Fruit fly (Drosophila melanogaster) whole organism, larva: ENCODE data around the gene muc.

Experiments used
- noc ChIP-seq: fragments of 200-800 bp; sonication (Bioruptor generic); optimal IDR thresholded peaks from 3 replicates; lab custom pipeline; 2019; ENCODE audit warnings: missing biosample characterization, mild to moderate bottlenecking, missing genetic modification characterization, moderate library complexity

muc gene

dm6 chr2L:7426326-7427066 lies at the start of gene muc:
Gene muc, plus strand, starts transcription at chr2L:7426866.
- no peak for TF ChIP-seq noc (tag; lab: Kevin White, UChicago)

- TF ChIP-seq noc (tag; lab: Kevin White, UChicago): no peak
Measured at dm6 chr2L:7377402-7377801, 49.3 kb upstream of the muc start, which contains the start of gene ninaC. Gene ninaC, plus strand, starts transcription at chr2L:7377702.

dm6 chr2L:7386555-7387420 lies 39.9 kb upstream of the muc start:
- TF ChIP-seq noc (tag; lab: Kevin White, UChicago): no peak

- no peak for TF ChIP-seq noc (tag; lab: Kevin White, UChicago)
Measured at dm6 chr2L:7387813-7388558, 38.7 kb upstream of the muc start, which contains the start of the genes CG5149 and gudu. Gene CG5149, minus strand, starts transcription at chr2L:7388253. Gene gudu, plus strand, starts transcription at chr2L:7388508.

- TF ChIP-seq noc (tag; lab: Kevin White, UChicago): no peak
Measured at dm6 chr2L:7395813-7396212, 30.9 kb upstream of the muc start.

- TF ChIP-seq noc (tag; lab: Kevin White, UChicago): peak; percentile 44
Measured at dm6 chr2L:7396962-7397361, 29.7 kb upstream of the muc start.

- no peak for TF ChIP-seq noc (tag; lab: Kevin White, UChicago)
Measured at dm6 chr2L:7397746-7398145, 28.9 kb upstream of the muc start.

dm6 chr2L:7398528-7398927 lies 28.1 kb upstream of the muc start, which contains the start of gene CG5160:
Gene CG5160, minus strand, starts transcription at chr2L:7398750.
- TF ChIP-seq noc (tag; lab: Kevin White, UChicago): no peak

dm6 chr2L:7401025-7401424 lies 25.6 kb upstream of the muc start, which contains the start of gene CG5171:
Gene CG5171, plus strand, starts transcription at chr2L:7401335.
- no peak for TF ChIP-seq noc (tag; lab: Kevin White, UChicago)

- peak; percentile 88 for TF ChIP-seq noc (tag; lab: Kevin White, UChicago)
Measured at dm6 chr2L:7401627-7402026, 25.0 kb upstream of the muc start.

- no peak for TF ChIP-seq noc (tag; lab: Kevin White, UChicago)
Measured at dm6 chr2L:7404923-7405322, 21.7 kb upstream of the muc start, which contains the start of gene CG5177. Gene CG5177, plus strand, starts transcription at chr2L:7405227.

- no peak for TF ChIP-seq noc (tag; lab: Kevin White, UChicago)
Measured at dm6 chr2L:7407638-7408037, 19.0 kb upstream of the muc start.

- no peak for TF ChIP-seq noc (tag; lab: Kevin White, UChicago)
Measured at dm6 chr2L:7409007-7409406, 17.7 kb upstream of the muc start.

dm6 chr2L:7409602-7410001 lies 17.1 kb upstream of the muc start, which contains the start of gene CG5181:
Gene CG5181, minus strand, starts transcription at chr2L:7409809.
- TF ChIP-seq noc (tag; lab: Kevin White, UChicago): no peak

- TF ChIP-seq noc (tag; lab: Kevin White, UChicago): no peak
Measured at dm6 chr2L:7410609-7411008, 16.1 kb upstream of the muc start, which contains the start of gene CG15818. Gene CG15818, plus strand, starts transcription at chr2L:7410909.
